Worm (Caenorhabditis elegans) whole organism, L4 larva: Measurements from ENCODE around the gene K10C2.7.

Source experiments
- lsy-2 ChIP-seq, 2 experiments: fragments of 150-350 bp in 1 of 2; sonication (generic microtip) in 1 of 2; optimal IDR thresholded peaks; 2 replicates each; lab custom pipeline; 2014 to 2017; ENCODE audit warnings: missing biosample characterization in 2 of 2, missing genetic modification characterization in 2 of 2
- tag-97 ChIP-seq: fragments of 200-800 bp; sonication (Bioruptor generic); IDR thresholded peaks from 2 replicates; pipeline ENCODE4 v1.3.6; 2022; ENCODE audit warnings: missing genetic modification characterization, missing compliant biosample characterization

- TF ChIP-seq lsy-2 (tag; optimal IDR thresholded peaks at IDR 0.05; lab: Kevin White, UChicago) (no peak), tag-97 (GFP tag; lab: Robert Waterston, UW) (no peak)
Measured at ce11 chrX:6435812-6436211, 7.5 kb downstream of the K10C2.7 start.
